Fruit fly (Drosophila melanogaster): Measurements from ENCODE around the gene Orct2.
A peak's percentile ranks its signal among the peaks of the same experiment; 100 is the strongest.

dm6 chr3R:24272232-24272631, 597 bp upstream of the Orct2 start:
- TF ChIP-seq CG32121 (GFP tag; IDR thresholded peaks at IDR 0.05) (no peak), CG8159 (tag; optimal IDR thresholded peaks at IDR 0.05) (no peak), CG14655 (GFP tag; optimal IDR thresholded peaks at IDR 0.05) (peak; percentile 31), CG15710 (tag; optimal IDR thresholded peaks at IDR 0.05) (no peak), CG17806 (tag; optimal IDR thresholded peaks at IDR 0.05) (no peak), D1 (tag; optimal IDR thresholded peaks at IDR 0.05) (no peak), gl (tag; optimal IDR thresholded peaks at IDR 0.05) (no peak), CG10348 (GFP tag; IDR thresholded peaks at IDR 0.05) (no peak), rn (GFP tag; IDR thresholded peaks at IDR 0.05) (no peak), CG9948 (tag; optimal IDR thresholded peaks at IDR 0.05) (no peak), CG12605 (GFP tag; IDR thresholded peaks at IDR 0.05) (no peak), fd96Ca (GFP tag; IDR thresholded peaks at IDR 0.05) (no peak), EcR (GFP tag; optimal IDR thresholded peaks at IDR 0.05) (peak; percentile 10)
